Worm (Caenorhabditis elegans) whole organism, L4 larva: ENCODE measurements around the gene pgm-3.

Experiments
- F26F4.8 ChIP-seq: fragments of 200-800 bp; sonication (Bioruptor generic); conservative IDR thresholded peaks from 2 replicates; pipeline ENCODE4 v1.3.6; 2022; ENCODE audit warnings: missing genetic modification characterization, missing compliant biosample characterization
- F44E2.7 ChIP-seq: fragments of 200-800 bp; sonication (Bioruptor generic); IDR thresholded peaks from 2 replicates; pipeline ENCODE4 v2.1.2; 2022; ENCODE audit warnings: missing genetic modification characterization, missing compliant biosample characterization
- F49E8.2 ChIP-seq: sonication (generic microtip); optimal IDR thresholded peaks from 2 replicates; lab custom pipeline; 2016; ENCODE audit warnings: missing compliant biosample characterization, mild to moderate bottlenecking, missing genetic modification characterization, borderline replicate concordance
- Y48G9A.11 ChIP-seq: fragments of 200-800 bp; sonication (Bioruptor generic); IDR thresholded peaks from 2 replicates; pipeline ENCODE4 v1.3.6; 2022; ENCODE audit warnings: missing genetic modification reagents, missing genetic modification characterization, missing compliant biosample characterization
- ZK337.2 ChIP-seq: fragments of 200-800 bp; sonication (Bioruptor generic); IDR thresholded peaks from 2 replicates; pipeline ENCODE4 v1.3.6; 2022; ENCODE audit warnings: missing genetic modification reagents, missing genetic modification characterization, missing compliant biosample characterization
- ZK546.5 ChIP-seq, 2 experiments: sonication (generic microtip); optimal IDR thresholded peaks; 2 replicates each; lab custom pipeline; 2017; ENCODE audit warnings: missing biosample characterization in 2 of 2, missing genetic modification characterization in 2 of 2
- aha-1 ChIP-seq: fragments of 150-350 bp; peaks from one replicate; lab custom pipeline; 2014; ENCODE audit warnings: missing biosample characterization, missing genetic modification characterization
- aly-2 ChIP-seq: sonication (generic microtip); optimal IDR thresholded peaks from 2 replicates; lab custom pipeline; 2018; ENCODE audit warnings: missing biosample characterization, missing genetic modification characterization
- ceh-28 ChIP-seq: fragments of 150-350 bp; optimal IDR thresholded peaks from 2 replicates; lab custom pipeline; 2014; ENCODE audit warnings: missing biosample characterization, missing genetic modification reagents, missing genetic modification characterization
- ces-1 ChIP-seq: fragments of 150-350 bp; sonication (generic microtip); optimal IDR thresholded peaks from 4 replicates; lab custom pipeline; 2014; ENCODE audit warnings: missing biosample characterization, missing genetic modification reagents, missing genetic modification characterization
- daf-16 ChIP-seq, 3 experiments: sonication (generic microtip); optimal IDR thresholded peaks; 2 replicates each; lab custom pipeline; 2016 to 2017; ENCODE audit warnings: missing genetic modification characterization in 3 of 3, missing genetic modification reagents in 3 of 3, mild to moderate bottlenecking in 2 of 3, missing compliant biosample characterization in 2 of 3, missing biosample characterization in 1 of 3, moderate library complexity in 1 of 3
- daf-19 ChIP-seq: fragments of 200-800 bp; sonication (Bioruptor generic); conservative IDR thresholded peaks from 2 replicates; pipeline ENCODE4 v1.3.6; 2022; ENCODE audit warnings: missing genetic modification characterization, missing compliant biosample characterization
- dmd-6 ChIP-seq: fragments of 200-800 bp; sonication (Bioruptor generic); IDR thresholded peaks from 2 replicates; pipeline ENCODE4 v1.3.6; 2022; ENCODE audit warnings: missing genetic modification reagents, missing genetic modification characterization, missing compliant biosample characterization
- dmd-8 ChIP-seq: fragments of 200-800 bp; sonication (Bioruptor generic); IDR thresholded peaks from 2 replicates; pipeline ENCODE4 v1.3.6; 2022; ENCODE audit warnings: missing genetic modification characterization, missing compliant biosample characterization
- dmd-9 ChIP-seq: fragments of 200-800 bp; sonication (Bioruptor generic); IDR thresholded peaks from 2 replicates; pipeline ENCODE4 v1.3.6; 2022; ENCODE audit warnings: missing genetic modification reagents, missing genetic modification characterization, missing compliant biosample characterization
- dve-1 ChIP-seq: sonication (generic microtip); optimal IDR thresholded peaks from 2 replicates; lab custom pipeline; 2017; ENCODE audit warnings: antibody characterized with exemption, mild to moderate bottlenecking, missing genetic modification characterization, missing compliant biosample characterization; ENCODE audit not compliant: insufficient read depth
- gei-8 ChIP-seq: fragments of 200-800 bp; sonication (Bioruptor generic); optimal IDR thresholded peaks from 2 replicates; lab custom pipeline; 2018; ENCODE audit warnings: mild to moderate bottlenecking, missing genetic modification characterization, missing compliant biosample characterization
- hif-1 ChIP-seq, 2 experiments: sonication (generic microtip); optimal IDR thresholded peaks; 2 replicates each; lab custom pipeline; 2016 to 2017; ENCODE audit warnings: missing compliant biosample characterization in 2 of 2, missing genetic modification characterization in 2 of 2, missing genetic modification reagents in 2 of 2, missing genotype in 2 of 2, mild to moderate bottlenecking in 1 of 2
- hlh-11 ChIP-seq: fragments of 200-800 bp; sonication (Bioruptor generic); optimal IDR thresholded peaks from 2 replicates; lab custom pipeline; 2018; ENCODE audit warnings: mild to moderate bottlenecking, missing genetic modification characterization, missing compliant biosample characterization
- hlh-30 ChIP-seq: sonication (generic microtip); optimal IDR thresholded peaks from 2 replicates; lab custom pipeline; 2017; ENCODE audit warnings: antibody characterized with exemption, mild to moderate bottlenecking, missing genetic modification characterization, missing compliant biosample characterization; ENCODE audit not compliant: insufficient read depth
- lin-13 ChIP-seq: fragments of 150-350 bp; optimal IDR thresholded peaks from 2 replicates; lab custom pipeline; 2014; ENCODE audit warnings: missing biosample characterization, missing genetic modification reagents, missing genetic modification characterization
- lir-3 ChIP-seq: sonication (generic microtip); optimal IDR thresholded peaks from 2 replicates; lab custom pipeline; 2016; ENCODE audit warnings: mild to moderate bottlenecking, missing genetic modification characterization, missing compliant biosample characterization
- lsy-2 ChIP-seq, 2 experiments: fragments of 150-350 bp in 1 of 2; sonication (generic microtip) in 1 of 2; optimal IDR thresholded peaks; 2 replicates each; lab custom pipeline; 2014 to 2017; ENCODE audit warnings: missing biosample characterization in 2 of 2, missing genetic modification characterization in 2 of 2
- mes-2 ChIP-seq: sonication (generic microtip); optimal IDR thresholded peaks from 2 replicates; lab custom pipeline; 2016; ENCODE audit warnings: missing genotype, mild to moderate bottlenecking, missing genetic modification characterization, missing compliant biosample characterization; ENCODE audit not compliant: poor library complexity, severe bottlenecking
- nhr-102 ChIP-seq: sonication (generic microtip); optimal IDR thresholded peaks from 2 replicates; lab custom pipeline; 2016; ENCODE audit warnings: mild to moderate bottlenecking, missing genetic modification characterization, moderate library complexity, missing compliant biosample characterization
- nhr-11 ChIP-seq: fragments of 150-350 bp; optimal IDR thresholded peaks from 2 replicates; lab custom pipeline; 2014; ENCODE audit warnings: missing biosample characterization, missing genetic modification characterization
- nhr-28 ChIP-seq: fragments of 150-350 bp; optimal IDR thresholded peaks from 2 replicates; lab custom pipeline; 2014; ENCODE audit warnings: missing biosample characterization, missing genetic modification characterization
- nhr-76 ChIP-seq: fragments of 150-350 bp; optimal IDR thresholded peaks from 2 replicates; lab custom pipeline; 2014; ENCODE audit warnings: missing biosample characterization, missing genetic modification characterization
- php-3 ChIP-seq: fragments of 200-800 bp; sonication (Bioruptor generic); IDR thresholded peaks from 2 replicates; pipeline ENCODE4 v1.3.6; 2022; ENCODE audit warnings: missing genetic modification reagents, missing genetic modification characterization, missing compliant biosample characterization
- pqm-1 ChIP-seq: sonication (generic microtip); optimal IDR thresholded peaks from 2 replicates; lab custom pipeline; 2017; ENCODE audit warnings: missing biosample characterization, missing genetic modification characterization
- saeg-2 ChIP-seq: fragments of 200-800 bp; sonication (Bioruptor generic); IDR thresholded peaks from 2 replicates; pipeline ENCODE4 v1.3.6; 2022; ENCODE audit warnings: missing genetic modification reagents, missing genetic modification characterization, missing compliant biosample characterization
- spr-1 ChIP-seq: sonication (generic microtip); optimal IDR thresholded peaks from 2 replicates; lab custom pipeline; 2016; ENCODE audit warnings: mild to moderate bottlenecking, missing genetic modification characterization, missing compliant biosample characterization
- spr-3 ChIP-seq: fragments of 200-800 bp; sonication (Bioruptor generic); optimal IDR thresholded peaks from 2 replicates; lab custom pipeline; 2018; ENCODE audit warnings: mild to moderate bottlenecking, missing genetic modification characterization, missing compliant biosample characterization
- tra-1 ChIP-seq: fragments of 200-800 bp; sonication (Bioruptor generic); IDR thresholded peaks from 2 replicates; pipeline ENCODE4 v1.3.6; 2022; ENCODE audit warnings: missing genetic modification reagents, missing genetic modification characterization, missing compliant biosample characterization
- unc-130 ChIP-seq: sonication (generic microtip); optimal IDR thresholded peaks from 2 replicates; lab custom pipeline; 2016; ENCODE audit warnings: missing genetic modification reagents, missing genetic modification characterization, missing compliant biosample characterization
- zag-1 ChIP-seq: fragments of 150-350 bp; optimal IDR thresholded peaks from 2 replicates; lab custom pipeline; 2014; ENCODE audit warnings: missing biosample characterization, missing genetic modification characterization
- ztf-11 ChIP-seq: fragments of 150-350 bp; optimal IDR thresholded peaks from 2 replicates; lab custom pipeline; 2014; ENCODE audit warnings: missing biosample characterization, missing genetic modification characterization

Gene pgm-3

DNA sequence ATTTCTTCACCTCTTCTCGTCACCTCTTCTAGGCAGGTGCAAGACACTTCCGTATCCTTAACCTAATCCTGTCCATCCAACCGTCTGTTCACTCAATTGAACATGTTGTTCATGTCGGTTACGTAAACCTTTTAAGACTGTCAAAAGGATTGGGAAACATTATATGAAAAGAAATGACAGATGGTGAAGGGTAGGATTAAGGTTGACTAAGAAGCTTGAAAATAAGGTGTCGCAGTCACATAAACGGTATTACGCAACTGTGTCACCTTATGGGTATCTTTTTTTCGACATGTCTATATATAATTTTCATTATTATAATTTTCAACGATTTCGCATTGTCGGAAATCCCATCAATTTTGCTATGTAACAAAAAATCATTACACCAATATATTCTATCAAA lies 2.7 kb upstream of the pgm-3 start:
- no peak for TF ChIP-seq aha-1 (tag; lab: Kevin White, UChicago)
- no peak for TF ChIP-seq lir-3 (tag; lab: Kevin White, UChicago)

DNA sequence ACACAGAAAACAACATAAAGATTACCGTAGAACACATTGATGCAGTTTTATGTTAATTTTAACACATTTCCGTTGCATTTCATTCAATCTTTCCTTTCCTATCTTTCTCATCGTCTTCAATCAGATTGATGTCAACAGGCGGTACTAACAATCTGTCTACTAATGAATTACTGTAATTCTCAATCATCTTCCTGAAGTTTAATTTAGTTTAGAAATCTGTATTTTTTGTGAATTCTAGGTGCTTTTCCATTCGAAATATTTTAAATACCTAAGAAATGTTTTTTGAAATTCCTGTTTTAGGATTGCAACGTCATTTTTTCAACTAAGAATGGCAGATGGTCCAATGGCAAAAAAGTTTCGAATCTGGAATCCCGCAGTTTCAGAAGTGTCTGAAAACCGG lies 1.8 kb upstream of the pgm-3 start, which contains the start of gene F21D5.9:
F21D5.9 (plus strand) TSS at position 301 of the 400 bp plus-strand sequence.
- TF ChIP-seq dmd-9 (no peak), saeg-2 (GFP tag; lab: Robert Waterston, UW) (no peak), hlh-30 (no peak), ces-1 (GFP tag; lab: Kevin White, UChicago) (no peak), mes-2 (tag; lab: Kevin White, UChicago) (no peak), nhr-11 (tag; lab: Kevin White, UChicago) (no peak), spr-1 (tag; lab: Kevin White, UChicago) (no peak), lin-13 (GFP tag; lab: Kevin White, UChicago) (no peak), lsy-2 (tag; optimal IDR thresholded peaks at IDR 0.05; lab: Kevin White, UChicago) (no peak)

DNA sequence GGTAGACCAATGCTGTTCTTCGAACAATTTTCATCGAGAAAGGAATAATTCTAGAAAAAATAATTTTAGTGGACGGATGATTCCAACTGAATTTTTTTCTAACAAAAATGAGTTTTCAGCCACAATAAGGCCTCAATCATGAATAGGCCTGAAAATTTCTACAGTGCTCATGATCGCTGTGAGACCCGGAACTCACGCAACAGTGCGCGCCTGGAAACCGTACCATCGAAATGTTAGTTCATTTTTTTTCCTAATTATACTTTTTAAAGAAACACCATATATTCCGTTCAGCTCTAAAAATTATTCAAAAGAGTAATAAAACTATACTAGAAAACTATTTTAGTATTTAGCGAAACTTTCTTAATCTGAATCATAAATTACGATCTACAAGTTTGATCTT lies 615 bp upstream of the pgm-3 start:
- TF ChIP-seq F44E2.7 (GFP tag; lab: Robert Waterston, UW) (no peak), F26F4.8 (GFP tag; lab: Robert Waterston, UW) (no peak), daf-19 (GFP tag; lab: Robert Waterston, UW) (no peak), ceh-28 (no peak), lin-13 (GFP tag; lab: Kevin White, UChicago) (no peak), spr-3 (GFP tag; lab: Kevin White, UChicago) (no peak), Y48G9A.11 (no peak), ZK546.5 (tag; optimal IDR thresholded peaks at IDR 0.05; lab: Kevin White, UChicago) (no peak), dmd-8 (GFP tag; lab: Robert Waterston, UW) (no peak)

DNA sequence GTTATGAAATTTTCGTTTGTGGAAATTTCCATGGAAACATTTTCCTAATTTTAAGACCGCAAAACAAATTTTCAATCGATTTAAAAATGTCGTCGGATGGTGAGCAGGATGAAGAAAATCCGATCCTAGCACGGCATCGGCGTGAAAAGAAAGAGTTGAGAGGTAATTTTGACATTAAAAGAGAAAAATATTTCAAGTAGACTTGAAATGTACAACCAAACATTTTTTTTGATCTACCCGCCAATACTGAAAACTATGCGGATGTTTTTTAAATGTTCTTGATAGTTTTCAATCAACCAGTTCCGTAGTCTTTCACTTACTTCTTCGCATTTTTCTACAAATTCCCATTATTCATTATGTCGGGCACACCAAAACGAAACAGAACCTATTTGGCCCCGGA lies 2.6 kb downstream of the pgm-3 start, which contains the start of gene otub-3:
otub-3 (plus strand) TSS at position 56 of the 400 bp plus-strand sequence.
- TF ChIP-seq gei-8 (GFP tag; lab: Kevin White, UChicago) = no peak
- TF ChIP-seq ztf-11 (tag; lab: Kevin White, UChicago) = no peak
- peak; percentile 15 for TF ChIP-seq F49E8.2

DNA sequence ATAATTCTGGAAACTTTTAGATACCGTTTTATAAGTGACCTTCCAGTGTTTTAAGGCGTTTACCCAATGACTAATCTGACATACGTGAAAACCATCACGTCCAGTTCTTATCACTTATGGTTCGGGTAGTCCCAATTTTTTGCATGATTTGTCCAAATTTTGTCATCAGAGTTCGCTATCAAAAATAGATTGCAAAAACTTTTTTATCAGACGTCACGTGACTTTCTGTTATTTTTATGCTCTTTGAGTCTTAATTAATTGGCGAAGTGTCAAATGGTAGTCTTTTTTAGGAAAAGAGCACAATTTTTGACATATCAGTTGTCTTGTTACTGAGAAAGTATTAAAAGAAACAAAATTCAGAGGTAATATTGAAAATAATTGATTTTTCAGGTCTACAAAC lies 4.1 kb downstream of the pgm-3 start:
- TF ChIP-seq hif-1 (tag; optimal IDR thresholded peaks at IDR 0.05; lab: Kevin White, UChicago) = peak in 1 of 2 experiments; percentile 21
- TF ChIP-seq aha-1 (tag; lab: Kevin White, UChicago) = peak; percentile 33
- TF ChIP-seq F44E2.7 (GFP tag; lab: Robert Waterston, UW) = no peak
- peak; percentile 60 for TF ChIP-seq hlh-11
- TF ChIP-seq dve-1 (tag; lab: Kevin White, UChicago) = peak; percentile 53
- TF ChIP-seq pqm-1 (tag; lab: Kevin White, UChicago) = peak; percentile 71
- no peak for TF ChIP-seq ZK337.2 (GFP tag; lab: Robert Waterston, UW)
- TF ChIP-seq daf-16 (GFP tag; optimal IDR thresholded peaks at IDR 0.05; lab: Kevin White, UChicago) = no peak
- TF ChIP-seq daf-16 (tag; optimal IDR thresholded peaks at IDR 0.05; lab: Kevin White, UChicago) = peak; percentile 63
- TF ChIP-seq hlh-30 = peak; percentile 20
- TF ChIP-seq nhr-28 (tag; lab: Kevin White, UChicago) = peak; percentile 40
- no peak for TF ChIP-seq unc-130 (GFP tag; lab: Kevin White, UChicago)
- TF ChIP-seq nhr-102 (tag; lab: Kevin White, UChicago) = peak; percentile 6
- TF ChIP-seq zag-1 (tag; lab: Kevin White, UChicago) = no peak
- TF ChIP-seq tra-1 (GFP tag; lab: Robert Waterston, UW) = peak; percentile 53; the same call in 1 of the 2 replicates
- TF ChIP-seq nhr-76 (tag; lab: Kevin White, UChicago) = no peak
- no peak for TF ChIP-seq aly-2 (tag; lab: Kevin White, UChicago)
- peak; percentile 83 for TF ChIP-seq dmd-6 (GFP tag; lab: Robert Waterston, UW)
- peak; percentile 22; the same call in 1 of the 2 replicates for TF ChIP-seq php-3 (GFP tag; lab: Robert Waterston, UW)
- TF ChIP-seq, all 104 proteins: peak for 12
